Worm (Caenorhabditis elegans): Measurements from ENCODE around the gene apm-3.

DNA sequence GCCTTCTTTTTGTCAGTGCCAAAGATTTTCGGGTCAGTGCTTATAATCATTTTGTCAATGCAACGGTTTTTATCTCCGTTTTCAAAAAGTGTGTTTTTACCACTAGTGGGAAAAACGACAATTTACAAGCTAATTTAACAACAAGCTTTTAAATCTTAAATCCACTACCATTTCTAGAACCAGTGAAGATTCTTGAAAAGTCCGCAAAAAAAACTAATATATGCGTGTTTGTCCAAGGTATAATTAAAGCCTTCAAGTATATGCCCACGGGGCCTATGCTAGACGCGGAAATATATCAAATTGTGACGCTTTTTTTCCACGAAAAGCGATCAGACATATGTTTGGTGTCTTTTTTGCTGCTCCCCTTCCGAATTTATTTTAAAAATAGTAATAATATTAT, 42.2 kb upstream of the apm-3 start:
- TF ChIP-seq med-1 (GFP tag; optimal IDR thresholded peaks at IDR 0.05; ENCODE audit: insufficient read depth) (no peak), T22C8.4 (GFP tag; IDR thresholded peaks at IDR 0.05) (no peak), flt-1 (GFP tag; IDR thresholded peaks at IDR 0.05) (no peak), cog-1 (tag; optimal IDR thresholded peaks at IDR 0.05) (no peak), tab-1 (GFP tag; IDR thresholded peaks at IDR 0.05) (no peak), ztf-23 (GFP tag; IDR thresholded peaks at IDR 0.05) (no peak), klf-2 (GFP tag; conservative IDR thresholded peaks at IDR 0.05) (no peak), ztf-29 (GFP tag; IDR thresholded peaks at IDR 0.05) (no peak), ref-1 (GFP tag; conservative IDR thresholded peaks at IDR 0.05) (no peak)

Data from whole organism, midembryonic.